Fruit fly (Drosophila melanogaster): ENCODE data around the gene VhaM9.7-a.

dm6 chr3L:4267403-4267802, 4.9 kb downstream of the VhaM9.7-a start, which contains the start of gene CG33764:
- no peak for TF ChIP-seq fd102C (GFP tag; optimal IDR thresholded peaks at IDR 0.05)
- TF ChIP-seq sisA (GFP tag; IDR thresholded peaks at IDR 0.05): no peak
- TF ChIP-seq H15 (GFP tag; IDR thresholded peaks at IDR 0.05): no peak
- no peak for TF ChIP-seq Dll (GFP tag; IDR thresholded peaks at IDR 0.05; ENCODE audit: partially characterized antibody)
- TF ChIP-seq zf30C (GFP tag; optimal IDR thresholded peaks at IDR 0.05): no peak
- TF ChIP-seq Max (GFP tag; optimal IDR thresholded peaks at IDR 0.05): no peak
- no peak for TF ChIP-seq CG31388 (GFP tag; optimal IDR thresholded peaks at IDR 0.05)
- no peak for TF ChIP-seq CG16863 (GFP tag; optimal IDR thresholded peaks at IDR 0.05)
- TF ChIP-seq CG2889 (GFP tag; IDR thresholded peaks at IDR 0.05): no peak
- no peak for TF ChIP-seq unc-4 (GFP tag; IDR thresholded peaks at IDR 0.05; ENCODE audit: partially characterized antibody)
- TF ChIP-seq zfh1 (GFP tag; IDR thresholded peaks at IDR 0.05): no peak
- TF ChIP-seq lbe (GFP tag; optimal IDR thresholded peaks at IDR 0.05): no peak
- TF ChIP-seq CG12299 (tag; optimal IDR thresholded peaks at IDR 0.05): no peak
- no peak for TF ChIP-seq CG6683 (GFP tag; optimal IDR thresholded peaks at IDR 0.05)
